Worm (Caenorhabditis elegans) whole organism, mixed stage, embryonic: ENCODE measurements around the gene Y46G5A.14.

Source experiments
- blmp-1 ChIP-seq: fragments of 150-350 bp; optimal IDR thresholded peaks from 2 replicates; lab custom pipeline; 2014; ENCODE audit warnings: missing biosample characterization, missing genetic modification characterization
- hlh-1 ChIP-seq: fragments of 150-350 bp; optimal IDR thresholded peaks from 2 replicates; lab custom pipeline; 2014; ENCODE audit warnings: missing biosample characterization, missing genetic modification reagents, missing genetic modification characterization
- snpc-4 ChIP-seq: fragments of 150-350 bp; optimal IDR thresholded peaks from 2 replicates; lab custom pipeline; 2014; ENCODE audit warnings: missing biosample characterization, missing genetic modification characterization

ce11 chrII:12819979-12820378, 45.5 kb downstream of the Y46G5A.14 start:
- TF ChIP-seq snpc-4 (tag; lab: Kevin White, UChicago): no peak
- TF ChIP-seq blmp-1 (tag; lab: Kevin White, UChicago): no peak
- TF ChIP-seq hlh-1 (tag; lab: Kevin White, UChicago): no peak
